Worm (Caenorhabditis elegans) whole organism, young adult: ENCODE measurements around the gene F36H12.9.
A peak's percentile ranks its signal among the peaks of the same experiment; 100 is the strongest.
"Not testable (repeated sequence)": the region's sequence is repeated elsewhere in the genome, so short reads cannot be mapped to it uniquely, and the experiment has no call there.

Experiments used
- F39B2.1 ChIP-seq: fragments of 200-800 bp; sonication (Bioruptor generic); IDR thresholded peaks from 2 replicates; pipeline ENCODE4 v1.3.6; 2022; ENCODE audit warnings: missing genetic modification reagents, missing genetic modification characterization, missing compliant biosample characterization
- snpc-1.3 ChIP-seq: sonication (generic microtip); optimal IDR thresholded peaks from 2 replicates; lab custom pipeline; 2017; ENCODE audit warnings: missing genetic modification characterization, mild to moderate bottlenecking, missing compliant biosample characterization, antibody characterized with exemption, moderate library complexity, missing genotype, missing genetic modification reagents; ENCODE audit not compliant: insufficient read depth
- snpc-3.4 ChIP-seq: sonication (generic microtip); optimal IDR thresholded peaks from 2 replicates; lab custom pipeline; 2017; ENCODE audit warnings: missing genetic modification characterization, mild to moderate bottlenecking, missing compliant biosample characterization, antibody characterized with exemption, moderate library complexity, missing genotype, missing genetic modification reagents
- unc-130 ChIP-seq: sonication (generic microtip); optimal IDR thresholded peaks from 2 replicates; lab custom pipeline; 2016; ENCODE audit warnings: missing genetic modification reagents, missing genetic modification characterization, missing compliant biosample characterization

DNA sequence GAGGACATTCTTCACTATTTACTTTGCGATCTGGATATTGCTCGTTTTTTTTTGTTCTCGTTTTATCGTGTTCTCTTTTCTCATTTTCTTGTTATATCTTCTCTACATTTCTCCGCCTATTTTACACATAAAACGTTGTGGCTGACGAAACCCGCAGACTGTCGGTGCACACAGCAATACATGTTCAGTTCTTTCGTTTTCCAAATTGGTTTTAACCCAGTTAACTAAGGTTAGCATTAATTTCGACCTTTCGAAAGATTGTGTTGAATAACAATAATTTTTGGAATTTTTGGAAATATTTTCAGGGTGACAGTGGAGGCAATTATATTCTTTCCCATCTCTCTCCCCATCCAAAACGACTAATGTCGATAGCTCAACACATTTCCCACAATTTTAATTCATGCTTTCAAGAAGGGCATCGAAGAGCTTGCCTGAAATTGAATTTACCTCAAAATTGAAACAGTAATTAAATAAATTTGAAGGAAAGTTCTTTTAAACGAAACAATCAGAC lies 7.9 kb downstream of the F36H12.9 start:
- TF ChIP-seq snpc-3.4 (tag; lab: Kevin White, UChicago); unc-130; F39B2.1 (GFP tag; lab: Robert Waterston, UW): not testable (repeated sequence)
- TF ChIP-seq snpc-1.3 (tag; lab: Kevin White, UChicago) = peak; percentile 15
